Worm (Caenorhabditis elegans) whole organism, L2 larva: ENCODE results near the gene fbxa-76.
"Not testable (repeated sequence)": the region's sequence is repeated elsewhere in the genome, so short reads cannot be mapped to it uniquely, and the experiment has no call there.

Source experiments
- C34F6.9 ChIP-seq: fragments of 150-350 bp; optimal IDR thresholded peaks from 2 replicates; lab custom pipeline; 2014; ENCODE audit warnings: missing biosample characterization, missing genetic modification characterization
- F13H6.1 ChIP-seq: sonication (generic microtip); optimal IDR thresholded peaks from 2 replicates; lab custom pipeline; 2016; ENCODE audit warnings: missing genetic modification characterization, missing compliant biosample characterization
- R02D3.7 ChIP-seq: fragments of 150-350 bp; optimal IDR thresholded peaks from 2 replicates; lab custom pipeline; 2014; ENCODE audit warnings: missing biosample characterization, missing genetic modification characterization
- Y55F3AM.14 ChIP-seq: fragments of 200-800 bp; sonication (Bioruptor generic); optimal IDR thresholded peaks from 2 replicates; lab custom pipeline; 2018; ENCODE audit warnings: mild to moderate bottlenecking, missing genetic modification characterization, missing compliant biosample characterization
- alr-1 ChIP-seq: fragments of 150-350 bp; optimal IDR thresholded peaks from 2 replicates; lab custom pipeline; 2014; ENCODE audit warnings: missing biosample characterization, missing genetic modification characterization
- ama-1 ChIP-seq: fragments of 150-350 bp; optimal IDR thresholded peaks from 2 replicates; lab custom pipeline; 2018; ENCODE audit warnings: inconsistent platforms
- blmp-1 ChIP-seq: sonication (generic microtip); optimal IDR thresholded peaks from 2 replicates; lab custom pipeline; 2017; ENCODE audit warnings: missing genetic modification characterization, mild to moderate bottlenecking, missing compliant biosample characterization, antibody characterized with exemption, moderate library complexity; ENCODE audit not compliant: insufficient read depth
- ceh-16 ChIP-seq: fragments of 150-350 bp; optimal IDR thresholded peaks from 2 replicates; lab custom pipeline; 2014; ENCODE audit warnings: missing biosample characterization, missing genetic modification characterization
- ceh-82 ChIP-seq: fragments of 150-350 bp; optimal IDR thresholded peaks from 2 replicates; lab custom pipeline; 2014; ENCODE audit warnings: missing biosample characterization, missing genetic modification characterization
- crh-2 ChIP-seq: sonication (generic microtip); optimal IDR thresholded peaks from 2 replicates; lab custom pipeline; 2017; ENCODE audit warnings: missing biosample characterization, missing genetic modification characterization
- dmd-4 ChIP-seq: sonication (generic microtip); optimal IDR thresholded peaks from 2 replicates; lab custom pipeline; 2017; ENCODE audit warnings: missing biosample characterization, missing genetic modification characterization
- fos-1 ChIP-seq: fragments of 150-350 bp; optimal IDR thresholded peaks from 2 replicates; lab custom pipeline; 2014; ENCODE audit warnings: missing biosample characterization, missing genetic modification characterization
- gmeb-1 ChIP-seq: fragments of 150-350 bp; optimal IDR thresholded peaks from 2 replicates; lab custom pipeline; 2014; ENCODE audit warnings: missing biosample characterization, missing genetic modification characterization
- lin-11 ChIP-seq: fragments of 150-350 bp; sonication (generic microtip); optimal IDR thresholded peaks from 2 replicates; lab custom pipeline; 2014; ENCODE audit warnings: missing biosample characterization, missing genetic modification characterization, inconsistent platforms, mixed read lengths
- lin-13 ChIP-seq: fragments of 150-350 bp; optimal IDR thresholded peaks from 2 replicates; lab custom pipeline; 2014; ENCODE audit warnings: missing biosample characterization, missing genetic modification reagents, missing genetic modification characterization
- lin-39 ChIP-seq: fragments of 150-350 bp; optimal IDR thresholded peaks from 2 replicates; lab custom pipeline; 2014; ENCODE audit warnings: missing biosample characterization, missing genetic modification reagents, missing genetic modification characterization
- lsy-2 ChIP-seq, 2 experiments: fragments of 150-350 bp in 1 of 2; sonication (generic microtip) in 1 of 2; optimal IDR thresholded peaks; 2 replicates each; lab custom pipeline; 2014 to 2017; ENCODE audit warnings: missing biosample characterization in 2 of 2, missing genetic modification characterization in 2 of 2
- mab-5 ChIP-seq: fragments of 150-350 bp; optimal IDR thresholded peaks from 2 replicates; lab custom pipeline; 2014; ENCODE audit warnings: missing biosample characterization, missing genetic modification characterization
- nhr-10 ChIP-seq: sonication (generic microtip); optimal IDR thresholded peaks from 2 replicates; lab custom pipeline; 2017; ENCODE audit warnings: missing biosample characterization, missing genetic modification characterization
- nhr-11 ChIP-seq: fragments of 150-350 bp; optimal IDR thresholded peaks from 2 replicates; lab custom pipeline; 2014; ENCODE audit warnings: missing biosample characterization, missing genetic modification characterization
- nhr-12 ChIP-seq: fragments of 150-350 bp; optimal IDR thresholded peaks from 2 replicates; lab custom pipeline; 2014; ENCODE audit warnings: missing biosample characterization, missing genetic modification characterization
- nhr-129 ChIP-seq: fragments of 150-350 bp; optimal IDR thresholded peaks from 2 replicates; lab custom pipeline; 2014; ENCODE audit warnings: missing biosample characterization, missing genetic modification characterization
- nhr-21 ChIP-seq: fragments of 150-350 bp; optimal IDR thresholded peaks from 2 replicates; lab custom pipeline; 2014; ENCODE audit warnings: missing biosample characterization, missing genetic modification characterization
- nhr-23 ChIP-seq: fragments of 150-350 bp; optimal IDR thresholded peaks from 2 replicates; lab custom pipeline; 2014; ENCODE audit warnings: missing biosample characterization, missing genetic modification reagents, missing genetic modification characterization
- nhr-25 ChIP-seq: fragments of 150-350 bp; sonication (generic microtip); optimal IDR thresholded peaks from 3 replicates; lab custom pipeline; 2014; ENCODE audit warnings: missing biosample characterization, missing genetic modification characterization
- nhr-6 ChIP-seq: fragments of 150-350 bp; optimal IDR thresholded peaks from 2 replicates; lab custom pipeline; 2014; ENCODE audit warnings: missing biosample characterization, missing genetic modification characterization
- peb-1 ChIP-seq: fragments of 150-350 bp; optimal IDR thresholded peaks from 2 replicates; lab custom pipeline; 2014; ENCODE audit warnings: missing biosample characterization, missing genetic modification characterization
- skn-1 ChIP-seq: sonication (generic microtip); optimal IDR thresholded peaks from 2 replicates; lab custom pipeline; 2017; ENCODE audit warnings: missing biosample characterization, missing genetic modification characterization
- sma-3 ChIP-seq: sonication (generic microtip); optimal IDR thresholded peaks from 2 replicates; lab custom pipeline; 2016; ENCODE audit warnings: missing genetic modification reagents, missing genetic modification characterization, missing compliant biosample characterization
- sma-9 ChIP-seq, 2 experiments: fragments of 150-350 bp in 1 of 2; sonication (generic microtip) in 1 of 2; optimal IDR thresholded peaks; 2 replicates each; lab custom pipeline; 2014 to 2016; ENCODE audit warnings: missing genetic modification characterization in 2 of 2, mild to moderate bottlenecking in 1 of 2, missing biosample characterization in 1 of 2, missing compliant biosample characterization in 1 of 2, missing genetic modification reagents in 1 of 2, moderate library complexity in 1 of 2
- snpc-4 ChIP-seq: fragments of 150-350 bp; optimal IDR thresholded peaks from 2 replicates; lab custom pipeline; 2014; ENCODE audit warnings: missing biosample characterization, missing genetic modification characterization
- unc-39 ChIP-seq: fragments of 150-350 bp; optimal IDR thresholded peaks from 2 replicates; lab custom pipeline; 2014; ENCODE audit warnings: missing biosample characterization, missing genetic modification characterization
- unc-55 ChIP-seq: fragments of 150-350 bp; sonication (generic microtip); optimal IDR thresholded peaks from 3 replicates; lab custom pipeline; 2014; ENCODE audit warnings: missing biosample characterization, missing genetic modification reagents, missing genetic modification characterization
- zag-1 ChIP-seq: fragments of 150-350 bp; optimal IDR thresholded peaks from 2 replicates; lab custom pipeline; 2014; ENCODE audit warnings: missing biosample characterization, missing genetic modification characterization
- ztf-1 ChIP-seq: fragments of 200-800 bp; sonication (Bioruptor generic); conservative IDR thresholded peaks from 2 replicates; pipeline ENCODE4 v1.3.6; 2022; ENCODE audit warnings: missing genetic modification characterization, missing compliant biosample characterization

The fbxa-76 gene

DNA sequence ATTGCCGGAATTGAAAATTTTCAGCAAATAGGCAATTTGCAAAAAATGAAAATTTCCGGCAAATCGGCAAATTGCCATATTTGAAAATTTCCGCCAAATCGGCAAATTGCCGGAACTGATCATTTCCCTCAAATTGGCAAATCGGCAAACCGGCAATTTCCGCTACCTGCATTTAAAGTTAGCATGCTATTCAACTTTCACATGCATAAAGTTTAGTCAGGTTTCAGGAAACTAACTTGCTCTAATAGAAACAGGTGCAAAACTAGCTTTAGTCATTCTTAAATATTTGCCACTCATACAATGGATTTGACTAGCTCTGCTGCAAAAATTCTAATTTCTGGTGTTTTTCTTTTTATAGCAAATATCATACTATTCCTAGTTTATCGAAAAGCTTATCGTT lies 14.7 kb upstream of the fbxa-76 start, which contains the start of gene srz-9:
Gene srz-9 (plus strand): TSS at position 301 of the 400 bp plus-strand sequence.
- TF ChIP-seq lin-13 (GFP tag; lab: Kevin White, UChicago); ceh-16; nhr-11: not testable (repeated sequence)
- TF ChIP-seq, all 48 proteins: peak for 0; not testable (repeated sequence) for 48

ce11 chrIII:1258358-1258757 lies 9.4 kb upstream of the fbxa-76 start, which contains the start of gene fbxa-78:
fbxa-78 (minus strand) TSS chrIII:1258458.
- not testable (repeated sequence) for TF ChIP-seq nhr-21 (tag; lab: Kevin White, UChicago); nhr-6 (tag; lab: Kevin White, UChicago); nhr-10

- TF ChIP-seq gmeb-1; blmp-1 (tag; lab: Kevin White, UChicago); Y55F3AM.14 (GFP tag; lab: Kevin White, UChicago): not testable (repeated sequence)
Measured at ce11 chrIII:1256519-1256918, 7.6 kb upstream of the fbxa-76 start, which contains the start of gene fbxa-208. fbxa-208 (plus strand) TSS chrIII:1256819.

- no peak for TF ChIP-seq snpc-4 (tag; lab: Kevin White, UChicago)
- TF ChIP-seq unc-55 (GFP tag; lab: Kevin White, UChicago) = no peak
- TF ChIP-seq gmeb-1 = no peak
- TF ChIP-seq nhr-12 (tag; lab: Kevin White, UChicago) = no peak
- no peak for TF ChIP-seq fos-1 (tag; lab: Kevin White, UChicago)
Measured at ce11 chrIII:1248335-1248734, 626 bp downstream of the fbxa-76 start.

DNA sequence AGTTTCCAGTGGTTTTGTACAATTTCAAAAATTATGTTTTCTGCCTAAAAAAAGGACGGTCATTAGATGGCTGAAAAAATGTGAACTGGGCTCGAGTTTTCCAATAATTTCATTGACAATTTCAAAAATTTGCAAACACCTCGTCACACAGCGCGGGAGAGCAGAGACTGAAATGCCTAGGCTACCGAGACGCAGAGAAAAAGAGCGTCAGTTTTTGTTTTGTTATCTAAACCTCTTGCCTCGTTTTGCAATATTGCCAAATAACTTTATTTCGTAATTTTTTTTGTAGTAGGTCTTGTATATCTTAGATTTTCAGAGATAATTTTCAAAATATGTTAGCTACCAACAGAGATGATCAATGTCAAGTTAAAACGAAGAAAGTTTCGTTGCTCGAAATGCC lies 5.8 kb downstream of the fbxa-76 start, which contains the start of gene fbxa-63:
Gene fbxa-63 (plus strand): TSS at position 310 of the 400 bp plus-strand sequence.
- TF ChIP-seq lin-39 (tag; lab: Kevin White, UChicago) (no peak), skn-1 (tag; lab: Kevin White, UChicago) (no peak), F13H6.1 (tag; lab: Kevin White, UChicago) (no peak), ceh-82 (no peak), nhr-25 (no peak), blmp-1 (tag; lab: Kevin White, UChicago) (no peak), fos-1 (tag; lab: Kevin White, UChicago) (no peak), nhr-11 (no peak), nhr-129 (peak; percentile 99), ztf-1 (GFP tag; lab: Robert Waterston, UW) (no peak), unc-55 (GFP tag; lab: Kevin White, UChicago) (peak; percentile 81), ama-1 (no peak), sma-3 (GFP tag; lab: Kevin White, UChicago) (no peak), crh-2 (tag; lab: Kevin White, UChicago) (no peak), ceh-16 (no peak), lin-11 (no peak), dmd-4 (no peak), mab-5 (no peak), nhr-23 (tag; lab: Kevin White, UChicago) (no peak), nhr-12 (tag; lab: Kevin White, UChicago) (no peak), zag-1 (tag; lab: Kevin White, UChicago) (no peak), unc-39 (tag; lab: Kevin White, UChicago) (no peak), nhr-21 (tag; lab: Kevin White, UChicago) (no peak), alr-1 (tag; lab: Kevin White, UChicago) (no peak), sma-9 (GFP tag; optimal IDR thresholded peaks at IDR 0.05; lab: Kevin White, UChicago) (peak; percentile 33), sma-9 (tag; optimal IDR thresholded peaks at IDR 0.05; lab: Kevin White, UChicago) (no peak), peb-1 (tag; lab: Kevin White, UChicago) (no peak), C34F6.9 (tag; lab: Kevin White, UChicago) (peak; percentile 59), Y55F3AM.14 (GFP tag; lab: Kevin White, UChicago) (no peak), lsy-2 (tag; optimal IDR thresholded peaks at IDR 0.05; lab: Kevin White, UChicago) (peak; percentile 32 to 41), R02D3.7 (tag; lab: Kevin White, UChicago) (no peak)
- TF ChIP-seq, all 48 proteins: peak for 5
